Worm (Caenorhabditis elegans): ENCODE results near the gene sec-61.G.

The sec-61.G gene

ce11 chrV:10904795-10905194 lies 7.9 kb upstream of the sec-61.G start (continued):
- TF ChIP-seq nhr-28 (tag; optimal IDR thresholded peaks at IDR 0.05) = no peak
- no peak for TF ChIP-seq lin-15B (tag; optimal IDR thresholded peaks at IDR 0.05)
- TF ChIP-seq ZK546.5 (tag; optimal IDR thresholded peaks at IDR 0.05) = no peak
- no peak for TF ChIP-seq F49E8.2 (tag; optimal IDR thresholded peaks at IDR 0.05; ENCODE audit: borderline replicate concordance)
- TF ChIP-seq T20F7.1 (GFP tag; optimal IDR thresholded peaks at IDR 0.05) = no peak
- TF ChIP-seq egl-27 (tag; optimal IDR thresholded peaks at IDR 0.05) = no peak
- no peak for TF ChIP-seq lim-7 (GFP tag; IDR thresholded peaks at IDR 0.05)
- TF ChIP-seq snpc-4 (tag; optimal IDR thresholded peaks at IDR 0.05) = no peak
- TF ChIP-seq fkh-10 (GFP tag; optimal IDR thresholded peaks at IDR 0.05) = peak; percentile 71
- no peak for TF ChIP-seq mes-2 (tag; optimal IDR thresholded peaks at IDR 0.05; ENCODE audit: poor library complexity, severe bottlenecking)

DNA sequence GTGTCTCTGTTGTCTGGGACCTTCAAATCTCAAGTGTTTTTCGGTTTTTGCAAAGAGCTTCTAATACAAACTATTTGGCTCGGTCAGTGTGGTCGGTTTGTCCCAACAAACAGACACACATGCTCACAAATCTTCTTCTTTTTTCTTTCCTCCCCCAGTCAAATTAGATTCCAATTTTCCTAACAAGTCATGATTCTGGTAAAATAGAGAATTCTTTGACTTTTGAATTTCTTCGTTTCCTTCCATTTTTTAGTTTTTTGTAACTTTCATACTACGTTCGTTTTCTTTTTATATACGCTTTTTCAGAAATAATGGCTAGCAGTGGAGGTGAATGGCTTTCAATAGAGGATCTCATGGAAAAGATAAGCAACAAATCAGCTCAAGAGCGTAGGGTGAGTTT lies 6.8 kb upstream of the sec-61.G start, which contains the start of gene F32D8.15:
F32D8.15 (plus strand) TSS at position 301 of the 400 bp plus-strand sequence.
- TF ChIP-seq nhr-111 (GFP tag; optimal IDR thresholded peaks at IDR 0.05) (no peak), nhr-6 (tag; optimal IDR thresholded peaks at IDR 0.05) (no peak), unc-39 (tag; optimal IDR thresholded peaks at IDR 0.05) (no peak), nhr-10 (tag; optimal IDR thresholded peaks at IDR 0.05) (no peak), mdt-29 (GFP tag; IDR thresholded peaks at IDR 0.05) (no peak), dve-1 (tag; optimal IDR thresholded peaks at IDR 0.05; ENCODE audit: insufficient read depth) (no peak), arid-1 (GFP tag; conservative IDR thresholded peaks at IDR 0.05) (no peak), dmd-9 (GFP tag; IDR thresholded peaks at IDR 0.05) (no peak), ceh-44 (GFP tag; IDR thresholded peaks at IDR 0.05) (no peak), tra-1 (GFP tag; IDR thresholded peaks at IDR 0.05) (no peak), ZK546.5 (tag; optimal IDR thresholded peaks at IDR 0.05) (no peak), vab-7 (GFP tag; IDR thresholded peaks at IDR 0.05) (no peak), ces-1 (GFP tag; optimal IDR thresholded peaks at IDR 0.05) (no peak), hmg-1.1 (GFP tag; IDR thresholded peaks at IDR 0.05) (no peak), daf-12 (tag; optimal IDR thresholded peaks at IDR 0.05) (no peak), lin-1 (GFP tag; IDR thresholded peaks at IDR 0.05) (no peak), ceh-20 (GFP tag; IDR thresholded peaks at IDR 0.05) (no peak)

ce11 chrV:10902682-10903081 lies 5.7 kb upstream of the sec-61.G start, which contains the start of gene F32D8.8:
TSS of gene F32D8.8 (minus strand) at chrV:10902782.
- TF ChIP-seq nhr-48 (tag; optimal IDR thresholded peaks at IDR 0.05) (no peak), ztf-7 (tag; optimal IDR thresholded peaks at IDR 0.05) (no peak), unc-62 (GFP tag; optimal IDR thresholded peaks at IDR 0.05 in 1 of 2) (no peak), unc-62 (tag; optimal IDR thresholded peaks at IDR 0.05) (no peak), nhr-76 (tag; optimal IDR thresholded peaks at IDR 0.05) (no peak), nhr-77 (tag; optimal IDR thresholded peaks at IDR 0.05) (no peak), zag-1 (tag; optimal IDR thresholded peaks at IDR 0.05) (no peak)

- peak; percentile 16 for TF ChIP-seq dve-1 (tag; optimal IDR thresholded peaks at IDR 0.05; ENCODE audit: insufficient read depth)
- TF ChIP-seq tra-1 (GFP tag; IDR thresholded peaks at IDR 0.05) = no peak
- peak; percentile 53 for TF ChIP-seq pqm-1 (tag; optimal IDR thresholded peaks at IDR 0.05)
- no peak for TF ChIP-seq Y75B8A.6 (GFP tag; IDR thresholded peaks at IDR 0.05)
- peak; percentile 44 for TF ChIP-seq nhr-28 (tag; optimal IDR thresholded peaks at IDR 0.05)
These were observed 4.2 kb upstream of the sec-61.G start, which contains the start of gene spp-16 for ce11 chrV:10901125-10901524. TSS of gene spp-16 (minus strand) at chrV:10901303.

ce11 chrV:10898629-10899028 lies 1.7 kb upstream of the sec-61.G start:
- TF ChIP-seq nhr-77 (tag; optimal IDR thresholded peaks at IDR 0.05) (no peak), sdz-12 (GFP tag; optimal IDR thresholded peaks at IDR 0.05) (no peak), dve-1 (tag; optimal IDR thresholded peaks at IDR 0.05; ENCODE audit: insufficient read depth) (no peak), nhr-11 (tag; optimal IDR thresholded peaks at IDR 0.05) (no peak), hif-1 (tag; optimal IDR thresholded peaks at IDR 0.05) (no peak), unc-62 (GFP tag; optimal IDR thresholded peaks at IDR 0.05 in 1 of 2) (peak in 1 of 2 experiments; percentile 29), unc-62 (tag; optimal IDR thresholded peaks at IDR 0.05) (no peak)
